Fruit fly (Drosophila melanogaster) whole organism, embryonic: Measurements from ENCODE around the gene CG15773.
A peak's percentile ranks its signal among the peaks of the same experiment; 100 is the strongest.

Experiments used
- Abd-B ChIP-seq: fragments of 200-800 bp; sonication (Bioruptor generic); optimal IDR thresholded peaks from 2 replicates; lab custom pipeline; 2018; ENCODE audit warnings: missing biosample characterization, mild to moderate bottlenecking, missing genetic modification characterization, moderate library complexity
- Bgb ChIP-seq: fragments of 200-800 bp; sonication (Bioruptor generic); IDR thresholded peaks from 2 replicates; pipeline ENCODE4 v1.3.6; 2022; ENCODE audit warnings: missing biosample characterization, missing genetic modification characterization; ENCODE audit not compliant: partially characterized antibody
- Blimp-1 ChIP-seq: fragments of 200-800 bp; sonication (Bioruptor generic); optimal IDR thresholded peaks from 3 replicates; lab custom pipeline; 2018; ENCODE audit warnings: missing biosample characterization, missing genetic modification characterization, mild to moderate bottlenecking, moderate library complexity, missing genetic modification reagents
- CG10267 ChIP-seq: fragments of 200-800 bp; sonication (Bioruptor generic); optimal IDR thresholded peaks from 2 replicates; lab custom pipeline; 2018; ENCODE audit warnings: missing biosample characterization, mild to moderate bottlenecking, missing genetic modification characterization, moderate library complexity
- CG10431 ChIP-seq: fragments of 200-800 bp; sonication (Bioruptor generic); optimal IDR thresholded peaks from 3 replicates; lab custom pipeline; 2018; ENCODE audit warnings: missing biosample characterization, mild to moderate bottlenecking, missing genetic modification characterization
- CG10959 ChIP-seq: fragments of 200-800 bp; sonication (Bioruptor generic); IDR thresholded peaks from 2 replicates; pipeline ENCODE4 v1.3.6; 2022; ENCODE audit warnings: missing biosample characterization, missing genetic modification characterization
- CG10979 ChIP-seq: fragments of 200-800 bp; sonication (Bioruptor generic); optimal IDR thresholded peaks from 2 replicates; lab custom pipeline; 2018; ENCODE audit warnings: missing biosample characterization, mild to moderate bottlenecking, missing genetic modification characterization, moderate library complexity
- CG12219 ChIP-seq: fragments of 200-800 bp; sonication (Bioruptor generic); optimal IDR thresholded peaks from 3 replicates; lab custom pipeline; 2018; ENCODE audit warnings: missing biosample characterization, mild to moderate bottlenecking, missing genetic modification characterization
- CG12744 ChIP-seq: fragments of 200-800 bp; sonication (Bioruptor generic); optimal IDR thresholded peaks from 2 replicates; lab custom pipeline; 2016; ENCODE audit warnings: missing biosample characterization, missing genetic modification characterization
- CG13123 ChIP-seq: fragments of 200-800 bp; sonication (Bioruptor generic); optimal IDR thresholded peaks from 2 replicates; lab custom pipeline; 2016; ENCODE audit warnings: missing biosample characterization, missing genetic modification characterization
- CG13624 ChIP-seq: fragments of 200-800 bp; sonication (Bioruptor generic); optimal IDR thresholded peaks from 2 replicates; lab custom pipeline; 2016; ENCODE audit warnings: missing biosample characterization, missing genetic modification characterization
- CG16779 ChIP-seq: fragments of 200-800 bp; sonication (Bioruptor generic); IDR thresholded peaks from 2 replicates; pipeline ENCODE4 v1.3.6; 2022; ENCODE audit warnings: missing biosample characterization, missing genetic modification characterization
- CG18599 ChIP-seq: fragments of 200-800 bp; sonication (Bioruptor generic); optimal IDR thresholded peaks from 3 replicates; lab custom pipeline; 2017; ENCODE audit warnings: missing biosample characterization, missing genetic modification characterization, mild to moderate bottlenecking, moderate library complexity, missing genetic modification reagents
- CG18619 ChIP-seq: fragments of 200-800 bp; sonication (Bioruptor generic); optimal IDR thresholded peaks from 3 replicates; lab custom pipeline; 2017; ENCODE audit warnings: missing biosample characterization, mild to moderate bottlenecking, missing genetic modification characterization
- CG4707 ChIP-seq: fragments of 200-800 bp; sonication (Bioruptor generic); optimal IDR thresholded peaks from 2 replicates; lab custom pipeline; 2018; ENCODE audit warnings: missing biosample characterization, mild to moderate bottlenecking, missing genetic modification characterization, moderate library complexity
- CG6689 ChIP-seq: fragments of 200-800 bp; sonication (Bioruptor generic); IDR thresholded peaks from 2 replicates; pipeline ENCODE4 v1.3.6; 2022; ENCODE audit warnings: missing biosample characterization, missing genetic modification characterization
- CG7372 ChIP-seq: fragments of 200-800 bp; sonication (Bioruptor generic); IDR thresholded peaks from 2 replicates; pipeline ENCODE4 v1.3.6; 2022; ENCODE audit warnings: missing biosample characterization, missing genetic modification characterization
- CG7745 ChIP-seq: fragments of 200-800 bp; sonication (Bioruptor generic); optimal IDR thresholded peaks from 2 replicates; lab custom pipeline; 2018; ENCODE audit warnings: missing biosample characterization, mild to moderate bottlenecking, missing genetic modification characterization, moderate library complexity
- CG8089 ChIP-seq: fragments of 200-800 bp; sonication (Bioruptor generic); optimal IDR thresholded peaks from 3 replicates; lab custom pipeline; 2016; ENCODE audit warnings: missing biosample characterization, missing genetic modification characterization
- CG8359 ChIP-seq: fragments of 200-800 bp; sonication (Bioruptor generic); optimal IDR thresholded peaks from 2 replicates; lab custom pipeline; 2017; ENCODE audit warnings: missing biosample characterization, mild to moderate bottlenecking, missing genetic modification characterization, borderline replicate concordance
- Dip3 ChIP-seq: fragments of 200-800 bp; sonication (Bioruptor generic); optimal IDR thresholded peaks from 3 replicates; lab custom pipeline; 2016; ENCODE audit warnings: missing biosample characterization, missing genetic modification characterization
- Eip74EF ChIP-seq, 2 experiments: fragments of 200-800 bp in 1 of 2; fragments of >200 bp in 1 of 2; sonication (Bioruptor generic) in 1 of 2; optimal IDR thresholded peaks; 2 replicates each; lab custom pipeline; 2017 to 2019; ENCODE audit warnings: missing biosample characterization in 2 of 2, missing genetic modification characterization in 2 of 2, mild to moderate bottlenecking in 1 of 2, moderate library complexity in 1 of 2
- HLH3B ChIP-seq: fragments of 200-800 bp; sonication (Bioruptor generic); IDR thresholded peaks from 2 replicates; pipeline ENCODE4 v1.3.6; 2022; ENCODE audit warnings: missing biosample characterization, missing genetic modification characterization
- Hr39 ChIP-seq: fragments of >200 bp; optimal IDR thresholded peaks from 2 replicates; lab custom pipeline; 2017
- MBD-R2 ChIP-seq: fragments of 200-800 bp; sonication (Bioruptor generic); IDR thresholded peaks from 2 replicates; pipeline ENCODE4 v1.3.6; 2022; ENCODE audit warnings: missing biosample characterization, missing genetic modification characterization
- Neu2 ChIP-seq: fragments of 200-800 bp; sonication (Bioruptor generic); optimal IDR thresholded peaks from 3 replicates; lab custom pipeline; 2016; ENCODE audit warnings: missing biosample characterization, missing genetic modification characterization, borderline replicate concordance
- Poxn ChIP-seq: fragments of 200-800 bp; sonication (Bioruptor generic); IDR thresholded peaks from 2 replicates; pipeline ENCODE4 v1.3.6; 2022; ENCODE audit warnings: missing biosample characterization, missing genetic modification characterization
- ash1 ChIP-seq: fragments of 200-800 bp; sonication (Bioruptor generic); optimal IDR thresholded peaks from 2 replicates; lab custom pipeline; 2018; ENCODE audit warnings: missing biosample characterization, mild to moderate bottlenecking, missing genetic modification characterization
- bab2 ChIP-seq: fragments of 200-800 bp; sonication (Bioruptor generic); optimal IDR thresholded peaks from 2 replicates; lab custom pipeline; 2016; ENCODE audit warnings: missing biosample characterization, missing genetic modification characterization
- chinmo ChIP-seq: fragments of 200-800 bp; sonication (Bioruptor generic); IDR thresholded peaks from 4 replicates; pipeline ENCODE4 v1.3.6; 2022; ENCODE audit warnings: missing biosample characterization, missing genetic modification characterization; ENCODE audit not compliant: partially characterized antibody
- chm ChIP-seq: fragments of 200-800 bp; sonication (Bioruptor generic); IDR thresholded peaks from 2 replicates; pipeline ENCODE4 v1.3.6; 2022; ENCODE audit warnings: missing biosample characterization, missing genetic modification characterization
- corto ChIP-seq: fragments of 200-800 bp; sonication (Bioruptor generic); optimal IDR thresholded peaks from 2 replicates; lab custom pipeline; 2016; ENCODE audit warnings: missing biosample characterization, mild to moderate bottlenecking, missing genetic modification characterization, moderate library complexity
- gem ChIP-seq: fragments of 200-800 bp; sonication (Bioruptor generic); optimal IDR thresholded peaks from 2 replicates; lab custom pipeline; 2019; ENCODE audit warnings: missing biosample characterization, mild to moderate bottlenecking, missing genetic modification characterization, moderate library complexity
- jing ChIP-seq: fragments of 200-800 bp; sonication (Bioruptor generic); optimal IDR thresholded peaks from 2 replicates; lab custom pipeline; 2018; ENCODE audit warnings: missing biosample characterization, mild to moderate bottlenecking, missing genetic modification characterization
- ken ChIP-seq: fragments of 200-800 bp; sonication (Bioruptor generic); IDR thresholded peaks from 3 replicates; pipeline ENCODE4 v1.3.6; 2022; ENCODE audit warnings: missing biosample characterization, missing genetic modification characterization
- klu ChIP-seq: fragments of 200-800 bp; sonication (Bioruptor generic); IDR thresholded peaks from 2 replicates; pipeline ENCODE4 v1.3.6; 2022; ENCODE audit warnings: missing biosample characterization, missing genetic modification characterization
- lilli ChIP-seq: fragments of 200-800 bp; sonication (Bioruptor generic); optimal IDR thresholded peaks from 3 replicates; lab custom pipeline; 2016; ENCODE audit warnings: missing biosample characterization, missing genetic modification characterization
- nom ChIP-seq: fragments of 200-800 bp; sonication (Bioruptor generic); optimal IDR thresholded peaks from 2 replicates; lab custom pipeline; 2017; ENCODE audit warnings: missing biosample characterization, missing genetic modification characterization, mild to moderate bottlenecking, moderate library complexity, missing genetic modification reagents
- odd ChIP-seq: fragments of 200-800 bp; sonication (Bioruptor generic); optimal IDR thresholded peaks from 2 replicates; lab custom pipeline; 2017; ENCODE audit warnings: missing biosample characterization, mild to moderate bottlenecking, missing genetic modification characterization
- pfk ChIP-seq: fragments of 200-800 bp; sonication (Bioruptor generic); optimal IDR thresholded peaks from 2 replicates; lab custom pipeline; 2018; ENCODE audit warnings: missing biosample characterization, mild to moderate bottlenecking, missing genetic modification characterization, moderate library complexity
- ro ChIP-seq: fragments of 200-800 bp; sonication (Bioruptor generic); IDR thresholded peaks from 2 replicates; pipeline ENCODE4 v1.3.6; 2022; ENCODE audit warnings: missing biosample characterization, missing genetic modification characterization
- sima ChIP-seq: fragments of 200-800 bp; sonication (Bioruptor generic); optimal IDR thresholded peaks from 2 replicates; lab custom pipeline; 2016; ENCODE audit warnings: missing biosample characterization, missing genetic modification characterization
- trem ChIP-seq: fragments of 200-800 bp; optimal IDR thresholded peaks from 3 replicates; lab custom pipeline; 2019; ENCODE audit warnings: missing biosample characterization, mild to moderate bottlenecking, missing genetic modification characterization, moderate library complexity
- trh ChIP-seq: fragments of 200-800 bp; sonication (Bioruptor generic); optimal IDR thresholded peaks from 2 replicates; lab custom pipeline; 2016; ENCODE audit warnings: missing biosample characterization, missing genetic modification characterization
- usp ChIP-seq: fragments of >200 bp; optimal IDR thresholded peaks from 2 replicates; lab custom pipeline; 2017; ENCODE audit warnings: missing biosample characterization, missing genetic modification characterization
- vvl ChIP-seq: fragments of 200-800 bp; sonication (Bioruptor generic); IDR thresholded peaks from 2 replicates; pipeline ENCODE4 v1.3.6; 2022; ENCODE audit warnings: missing biosample characterization, missing genetic modification characterization
- yki ChIP-seq: fragments of >200 bp; optimal IDR thresholded peaks from 3 replicates; lab custom pipeline; 2018
- zen2 ChIP-seq: fragments of 200-800 bp; sonication (Bioruptor generic); IDR thresholded peaks from 3 replicates; pipeline ENCODE4 v1.3.6; 2022; ENCODE audit warnings: missing biosample characterization, missing genetic modification characterization; ENCODE audit not compliant: partially characterized antibody

CG15773 gene

DNA sequence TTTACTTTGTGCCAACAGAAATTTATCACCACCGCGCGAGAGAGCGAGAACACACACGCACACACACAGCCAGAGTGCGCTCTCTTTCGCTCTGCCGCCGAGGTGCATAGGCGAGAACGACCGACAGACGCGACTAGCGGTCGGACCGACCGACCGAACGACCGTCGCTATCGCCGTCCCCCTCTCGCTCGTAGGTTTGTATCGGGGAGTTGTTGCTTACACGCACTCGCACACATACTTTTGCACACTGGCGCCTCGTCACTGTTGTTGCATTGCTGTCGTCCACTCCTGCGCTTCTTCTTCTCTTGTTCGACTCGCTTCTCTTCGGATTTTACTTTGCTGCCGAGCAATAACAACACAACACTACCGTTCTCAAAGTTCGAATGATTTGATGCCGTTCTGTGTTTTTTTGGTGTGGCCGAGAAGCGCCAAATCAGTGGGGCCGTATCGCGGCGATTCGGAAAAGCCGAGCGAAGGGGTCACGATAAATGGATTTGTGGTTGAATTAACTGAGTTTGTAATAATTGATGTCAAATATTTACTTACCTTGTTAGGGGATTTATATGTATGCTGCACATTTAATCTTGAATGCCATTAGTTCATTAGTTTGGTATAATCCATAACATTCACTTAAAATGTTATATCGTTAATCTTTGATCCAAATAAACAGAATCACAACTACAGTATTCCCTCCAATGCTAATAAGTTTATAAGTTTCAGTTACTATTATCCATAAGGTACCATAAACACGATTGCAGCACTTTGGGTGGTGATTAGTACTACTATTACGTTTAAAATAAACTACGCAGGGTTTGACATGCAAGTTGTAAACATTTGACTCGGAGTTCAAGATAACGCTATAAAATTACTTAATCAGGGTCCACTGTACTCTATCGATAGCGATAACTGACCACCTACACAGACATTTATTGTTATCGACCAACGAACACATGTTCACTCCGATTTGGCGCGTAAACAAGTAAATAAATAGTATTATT lies 14.6 kb downstream of the CG15773 start, which contains the start of the genes IntS6 and Rtel1 (continued):
- TF ChIP-seq CG10267 (tag; lab: Kevin White, UChicago) (peak; percentile 78), CG6689 (GFP tag; lab: Robert Waterston, UW) (peak; percentile 90), Dip3 (GFP tag; lab: Kevin White, UChicago) (peak; percentile 91), yki (no peak), klu (GFP tag; lab: Robert Waterston, UW) (peak; percentile 86), Bgb (peak; percentile 44; the same call in 1 of the 2 replicates), MBD-R2 (GFP tag; lab: Robert Waterston, UW) (peak; percentile 79), odd (peak; percentile 75), vvl (peak; percentile 92), CG13624 (GFP tag; lab: Kevin White, UChicago) (peak; percentile 89), chinmo (GFP tag; lab: Robert Waterston, UW) (peak; percentile 100), usp (GFP tag; lab: Kevin White, UChicago) (no peak), CG7745 (tag; lab: Kevin White, UChicago) (no peak), zen2 (GFP tag; lab: Robert Waterston, UW) (no peak), Poxn (GFP tag; lab: Robert Waterston, UW) (peak; percentile 82), trem (tag; lab: Kevin White, UChicago) (peak; percentile 62), HLH3B (GFP tag; lab: Robert Waterston, UW) (peak; percentile 81), Abd-B (peak; percentile 91), ken (GFP tag; lab: Robert Waterston, UW) (peak; percentile 88), Eip74EF (GFP tag; optimal IDR thresholded peaks at IDR 0.05; lab: Kevin White, UChicago) (peak in 1 of 2 experiments; percentile 60), ro (GFP tag; lab: Robert Waterston, UW) (0 out of 2 replicates have a peak, but pooled peaks have one; percentile 38), bab2 (GFP tag; lab: Kevin White, UChicago) (peak; percentile 93), CG8359 (GFP tag; lab: Kevin White, UChicago) (peak; percentile 70), CG12219 (GFP tag; lab: Kevin White, UChicago) (peak; percentile 89), Hr39 (lab: Kevin White, UChicago) (no peak), ash1 (peak; percentile 14), CG10979 (tag; lab: Kevin White, UChicago) (peak; percentile 80), CG10431 (GFP tag; lab: Kevin White, UChicago) (peak; percentile 52), trh (GFP tag; lab: Kevin White, UChicago) (peak; percentile 51), CG7372 (GFP tag; lab: Robert Waterston, UW) (peak; percentile 84), pfk (GFP tag; lab: Kevin White, UChicago) (peak; percentile 36), CG18599 (GFP tag; lab: Kevin White, UChicago) (peak; percentile 90), chm (GFP tag; lab: Robert Waterston, UW) (peak; percentile 73), CG13123 (GFP tag; lab: Kevin White, UChicago) (peak; percentile 65), CG12744 (GFP tag; lab: Kevin White, UChicago) (peak; percentile 88), gem (tag; lab: Kevin White, UChicago) (peak; percentile 93), CG18619 (GFP tag; lab: Kevin White, UChicago) (peak; percentile 89), lilli (GFP tag; lab: Kevin White, UChicago) (peak; percentile 96), nom (GFP tag; lab: Kevin White, UChicago) (peak; percentile 67), CG16779 (peak; percentile 81), jing (peak; percentile 78), sima (GFP tag; lab: Kevin White, UChicago) (peak; percentile 65), Neu2 (GFP tag; lab: Kevin White, UChicago) (no peak), CG4707 (GFP tag; lab: Kevin White, UChicago) (peak; percentile 81), corto (GFP tag; lab: Kevin White, UChicago) (peak; percentile 41), CG8089 (peak; percentile 86), CG10959 (peak; percentile 61), Blimp-1 (peak; percentile 77)
